Fruit fly (Drosophila melanogaster) whole organism, embryonic: ENCODE results near the gene CG12766.

Experiments
- CG1024 ChIP-seq: fragments of 200-800 bp; sonication (Bioruptor generic); IDR thresholded peaks from 2 replicates; pipeline ENCODE4 v1.3.6; 2022; ENCODE audit warnings: missing biosample characterization, missing genetic modification characterization
- CG10979 ChIP-seq: fragments of 200-800 bp; sonication (Bioruptor generic); optimal IDR thresholded peaks from 2 replicates; lab custom pipeline; 2018; ENCODE audit warnings: missing biosample characterization, mild to moderate bottlenecking, missing genetic modification characterization, moderate library complexity
- CG11695 ChIP-seq: fragments of 200-800 bp; sonication (Bioruptor generic); IDR thresholded peaks from 3 replicates; pipeline ENCODE4 v1.3.6; 2022; ENCODE audit warnings: missing biosample characterization, missing genetic modification characterization
- CG12942 ChIP-seq: fragments of 200-800 bp; sonication (Bioruptor generic); optimal IDR thresholded peaks from 3 replicates; lab custom pipeline; 2016; ENCODE audit warnings: missing biosample characterization, missing genetic modification characterization
- CG14014 ChIP-seq: fragments of 200-800 bp; sonication (Bioruptor generic); IDR thresholded peaks from 2 replicates; pipeline ENCODE4 v1.3.6; 2022; ENCODE audit warnings: missing biosample characterization, missing genetic modification characterization
- CG14050 ChIP-seq: fragments of 200-800 bp; sonication (Bioruptor generic); IDR thresholded peaks from 3 replicates; pipeline ENCODE4 v1.3.6; 2022; ENCODE audit warnings: missing biosample characterization, missing genetic modification characterization
- CG14441 ChIP-seq: fragments of 200-800 bp; sonication (Bioruptor generic); IDR thresholded peaks from 2 replicates; pipeline ENCODE4 v1.3.6; 2022; ENCODE audit warnings: missing biosample characterization, missing genetic modification characterization
- CG17328 ChIP-seq: fragments of 200-800 bp; sonication (Bioruptor generic); IDR thresholded peaks from 2 replicates; pipeline ENCODE4 v1.3.6; 2022; ENCODE audit warnings: missing biosample characterization, missing genetic modification characterization
- CG1832 ChIP-seq: fragments of 200-800 bp; sonication (Bioruptor generic); optimal IDR thresholded peaks from 2 replicates; lab custom pipeline; 2017; ENCODE audit warnings: missing biosample characterization, mild to moderate bottlenecking, missing genetic modification characterization, inconsistent platforms
- CG18476 ChIP-seq: fragments of 200-800 bp; sonication (Bioruptor generic); optimal IDR thresholded peaks from 2 replicates; lab custom pipeline; 2016; ENCODE audit warnings: missing biosample characterization, mild to moderate bottlenecking, missing genetic modification characterization
- CG18599 ChIP-seq: fragments of 200-800 bp; sonication (Bioruptor generic); optimal IDR thresholded peaks from 3 replicates; lab custom pipeline; 2017; ENCODE audit warnings: missing biosample characterization, missing genetic modification characterization, mild to moderate bottlenecking, moderate library complexity, missing genetic modification reagents
- CG18619 ChIP-seq: fragments of 200-800 bp; sonication (Bioruptor generic); optimal IDR thresholded peaks from 3 replicates; lab custom pipeline; 2017; ENCODE audit warnings: missing biosample characterization, mild to moderate bottlenecking, missing genetic modification characterization
- CG2120 ChIP-seq: fragments of 200-800 bp; sonication (Bioruptor generic); optimal IDR thresholded peaks from 3 replicates; lab custom pipeline; 2016; ENCODE audit warnings: missing biosample characterization, missing genetic modification characterization
- CG2129 ChIP-seq: fragments of 200-800 bp; sonication (Bioruptor generic); IDR thresholded peaks from 2 replicates; pipeline ENCODE4 v1.3.6; 2022; ENCODE audit warnings: missing biosample characterization, missing genetic modification characterization; ENCODE audit not compliant: partially characterized antibody
- CG2712 ChIP-seq: fragments of 200-800 bp; optimal IDR thresholded peaks from 3 replicates; lab custom pipeline; 2019; ENCODE audit warnings: missing biosample characterization, mild to moderate bottlenecking, missing genetic modification characterization, moderate library complexity
- CG2875 ChIP-seq: fragments of 200-800 bp; sonication (Bioruptor generic); optimal IDR thresholded peaks from 2 replicates; lab custom pipeline; 2017; ENCODE audit warnings: missing biosample characterization, mild to moderate bottlenecking, missing genetic modification characterization, missing genetic modification reagents
- CG4617 ChIP-seq: fragments of 200-800 bp; sonication (Bioruptor generic); optimal IDR thresholded peaks from 3 replicates; lab custom pipeline; 2016; ENCODE audit warnings: missing biosample characterization, missing genetic modification characterization, borderline replicate concordance
- CG6254 ChIP-seq: fragments of 200-800 bp; sonication (Bioruptor generic); optimal IDR thresholded peaks from 3 replicates; lab custom pipeline; 2017; ENCODE audit warnings: mild to moderate bottlenecking, missing biosample characterization, missing genetic modification reagents, missing genetic modification characterization
- CG7357 ChIP-seq: fragments of 200-800 bp; sonication (Bioruptor generic); IDR thresholded peaks from 3 replicates; pipeline ENCODE4 v1.3.6; 2022; ENCODE audit warnings: missing biosample characterization, missing genetic modification characterization
- CG7987 ChIP-seq: fragments of 200-800 bp; sonication (Bioruptor generic); optimal IDR thresholded peaks from 2 replicates; lab custom pipeline; 2018; ENCODE audit warnings: missing biosample characterization, mild to moderate bottlenecking, missing genetic modification characterization, moderate library complexity
- CG8944 ChIP-seq: fragments of 200-800 bp; sonication (Bioruptor generic); optimal IDR thresholded peaks from 3 replicates; lab custom pipeline; 2016; ENCODE audit warnings: missing biosample characterization, missing genetic modification characterization
- CTCF ChIP-seq: fragments of 200-800 bp; sonication (Bioruptor generic); optimal IDR thresholded peaks from 2 replicates; lab custom pipeline; 2017; ENCODE audit warnings: missing biosample characterization, mild to moderate bottlenecking, missing genetic modification characterization, moderate library complexity
- D19B ChIP-seq: fragments of 200-800 bp; sonication (Bioruptor generic); optimal IDR thresholded peaks from 2 replicates; lab custom pipeline; 2017; ENCODE audit warnings: missing biosample characterization, mild to moderate bottlenecking, missing genetic modification characterization
- Ets65A ChIP-seq: fragments of 200-800 bp; sonication (Bioruptor generic); peaks from one replicate; lab custom pipeline; 2016; ENCODE audit warnings: missing biosample characterization, missing genetic modification characterization
- Hand ChIP-seq: fragments of 200-800 bp; sonication (Bioruptor generic); optimal IDR thresholded peaks from 2 replicates; lab custom pipeline; 2017; ENCODE audit warnings: mild to moderate bottlenecking, missing biosample characterization, missing genetic modification reagents, missing genetic modification characterization
- Mrtf ChIP-seq: fragments of 200-800 bp; sonication (Bioruptor generic); IDR thresholded peaks from 3 replicates; pipeline ENCODE4 v1.3.6; 2022; ENCODE audit warnings: missing biosample characterization, missing genetic modification characterization
- Myb ChIP-seq: fragments of 200-800 bp; sonication (Bioruptor generic); optimal IDR thresholded peaks from 2 replicates; lab custom pipeline; 2016; ENCODE audit warnings: missing biosample characterization, missing genetic modification characterization
- Sox100B ChIP-seq: fragments of 200-800 bp; sonication (Bioruptor generic); optimal IDR thresholded peaks from 3 replicates; lab custom pipeline; 2018; ENCODE audit warnings: missing biosample characterization, mild to moderate bottlenecking, missing genetic modification characterization
- Sry-β ChIP-seq: fragments of 200-800 bp; sonication (Bioruptor generic); optimal IDR thresholded peaks from 2 replicates; lab custom pipeline; 2018; ENCODE audit warnings: missing biosample characterization, mild to moderate bottlenecking, missing genetic modification characterization, moderate library complexity
- Vsx1 ChIP-seq: fragments of 200-800 bp; sonication (Bioruptor generic); optimal IDR thresholded peaks from 2 replicates; lab custom pipeline; 2017; ENCODE audit warnings: missing biosample characterization, mild to moderate bottlenecking, missing genetic modification characterization, missing genetic modification reagents
- Xrp1 ChIP-seq: fragments of 200-800 bp; sonication (Bioruptor generic); IDR thresholded peaks from 2 replicates; pipeline ENCODE4 v1.3.6; 2022; ENCODE audit warnings: missing biosample characterization, missing genetic modification characterization
- ato ChIP-seq: fragments of 200-800 bp; sonication (Bioruptor generic); IDR thresholded peaks from 2 replicates; pipeline ENCODE4 v1.3.6; 2022; ENCODE audit warnings: missing biosample characterization, missing genetic modification characterization; ENCODE audit not compliant: partially characterized antibody
- bab2 ChIP-seq: fragments of 200-800 bp; sonication (Bioruptor generic); optimal IDR thresholded peaks from 2 replicates; lab custom pipeline; 2016; ENCODE audit warnings: missing biosample characterization, missing genetic modification characterization
- chinmo ChIP-seq: fragments of 200-800 bp; sonication (Bioruptor generic); IDR thresholded peaks from 4 replicates; pipeline ENCODE4 v1.3.6; 2022; ENCODE audit warnings: missing biosample characterization, missing genetic modification characterization; ENCODE audit not compliant: partially characterized antibody
- cwo ChIP-seq: fragments of 200-800 bp; sonication (Bioruptor generic); optimal IDR thresholded peaks from 3 replicates; lab custom pipeline; 2017; ENCODE audit warnings: missing biosample characterization, missing genetic modification characterization, mild to moderate bottlenecking, moderate library complexity, missing genetic modification reagents
- fd64A ChIP-seq: fragments of 200-800 bp; sonication (Bioruptor generic); optimal IDR thresholded peaks from 3 replicates; lab custom pipeline; 2018; ENCODE audit warnings: missing biosample characterization, mild to moderate bottlenecking, missing genetic modification characterization
- grn ChIP-seq: fragments of 200-800 bp; sonication (Bioruptor generic); optimal IDR thresholded peaks from 3 replicates; lab custom pipeline; 2017; ENCODE audit warnings: missing biosample characterization, missing genetic modification characterization
- gt ChIP-seq: fragments of 200-800 bp; sonication (Bioruptor generic); IDR thresholded peaks from 2 replicates; pipeline ENCODE4 v1.3.6; 2022; ENCODE audit warnings: missing biosample characterization, missing genetic modification characterization
- hb ChIP-seq: fragments of 200-800 bp; sonication (Bioruptor generic); IDR thresholded peaks from 3 replicates; pipeline ENCODE4 v1.3.6; 2022; ENCODE audit warnings: missing biosample characterization, missing genetic modification characterization; ENCODE audit not compliant: partially characterized antibody
- mirr ChIP-seq: fragments of 200-800 bp; sonication (Bioruptor generic); optimal IDR thresholded peaks from 3 replicates; lab custom pipeline; 2018; ENCODE audit warnings: missing biosample characterization, mild to moderate bottlenecking, missing genetic modification characterization
- nerfin-2 ChIP-seq: fragments of 200-800 bp; sonication (Bioruptor generic); IDR thresholded peaks from 2 replicates; pipeline ENCODE4 v1.3.6; 2022; ENCODE audit warnings: missing biosample characterization, missing genetic modification characterization; ENCODE audit not compliant: partially characterized antibody
- nmo ChIP-seq: fragments of 200-800 bp; sonication (Bioruptor generic); optimal IDR thresholded peaks from 2 replicates; lab custom pipeline; 2018; ENCODE audit warnings: missing biosample characterization, mild to moderate bottlenecking, missing genetic modification characterization, moderate library complexity
- sc ChIP-seq, 3 experiments: fragments of >200 bp in 2 of 3; fragments of 200-800 bp in 1 of 3; sonication (Bioruptor generic) in 1 of 3; optimal IDR thresholded peaks; 2 replicates in 2 of 3; 3 replicates in 1 of 3; lab custom pipeline; 2017; ENCODE audit warnings: mild to moderate bottlenecking in 1 of 3, missing biosample characterization in 1 of 3, missing genetic modification characterization in 1 of 3, missing genetic modification reagents in 1 of 3
- sd ChIP-seq: fragments of 200-800 bp; sonication (Bioruptor generic); optimal IDR thresholded peaks from 3 replicates; lab custom pipeline; 2018; ENCODE audit warnings: missing biosample characterization, mild to moderate bottlenecking, missing genetic modification characterization, moderate library complexity
- sima ChIP-seq: fragments of 200-800 bp; sonication (Bioruptor generic); optimal IDR thresholded peaks from 2 replicates; lab custom pipeline; 2016; ENCODE audit warnings: missing biosample characterization, missing genetic modification characterization
- tgo ChIP-seq: fragments of 200-800 bp; sonication (Bioruptor generic); IDR thresholded peaks from 3 replicates; pipeline ENCODE4 v1.3.6; 2022; ENCODE audit warnings: missing biosample characterization, missing genetic modification characterization
- twi ChIP-seq: fragments of 200-800 bp; optimal IDR thresholded peaks from 2 replicates; lab custom pipeline; 2019; ENCODE audit warnings: missing biosample characterization, mild to moderate bottlenecking, missing genetic modification characterization, moderate library complexity
- wek ChIP-seq: fragments of 200-800 bp; sonication (Bioruptor generic); optimal IDR thresholded peaks from 3 replicates; lab custom pipeline; 2018; ENCODE audit warnings: missing biosample characterization, mild to moderate bottlenecking, missing genetic modification characterization, moderate library complexity
- zf30C ChIP-seq: fragments of 200-800 bp; sonication (Bioruptor generic); optimal IDR thresholded peaks from 3 replicates; lab custom pipeline; 2018; ENCODE audit warnings: missing biosample characterization, mild to moderate bottlenecking, missing genetic modification characterization

CG12766 gene

DNA sequence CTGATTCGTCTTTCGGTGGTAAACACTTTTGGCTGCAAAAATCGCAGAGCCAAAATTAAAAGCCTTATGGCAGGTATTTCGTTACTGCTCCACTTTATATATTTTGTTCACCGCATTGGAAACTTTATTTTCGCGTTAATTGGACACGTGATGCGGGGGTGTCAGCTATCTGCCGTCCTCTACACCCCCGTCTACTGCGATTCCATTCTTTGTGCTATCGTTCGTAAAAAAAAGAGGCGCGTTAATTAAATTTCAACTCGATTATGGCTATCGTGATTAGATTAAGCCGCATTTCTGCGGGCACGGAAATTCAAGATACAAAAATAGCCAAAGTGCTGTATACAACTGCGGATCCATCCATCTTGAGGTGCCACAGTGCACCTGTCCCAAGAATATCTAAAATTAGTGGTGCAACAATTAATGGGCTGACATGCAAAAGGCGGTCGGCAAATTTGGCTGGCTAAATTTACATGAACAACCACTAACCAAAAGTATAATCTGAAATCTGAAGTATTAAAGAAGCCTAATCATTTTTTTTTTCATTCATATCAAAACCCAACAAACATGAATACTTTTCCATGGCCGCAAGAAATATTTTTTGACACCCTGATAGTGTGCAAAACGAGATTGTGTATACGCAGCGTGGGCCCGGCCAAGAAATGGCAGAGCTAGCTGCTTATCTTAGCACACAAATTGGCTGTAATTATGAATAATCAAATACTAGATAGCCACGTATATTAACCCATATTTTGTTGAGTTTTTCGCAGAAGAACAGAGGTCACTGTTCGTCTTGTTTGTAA is 9.8 kb downstream of the CG12766 start (continued):
- TF ChIP-seq Ets65A (GFP tag; lab: Kevin White, UChicago) (peak; percentile 88), nmo (GFP tag; lab: Kevin White, UChicago) (no peak), tgo (GFP tag; lab: Robert Waterston, UW) (no peak), CG14050 (GFP tag; lab: Robert Waterston, UW) (no peak), bab2 (no peak), CG6254 (GFP tag; lab: Kevin White, UChicago) (no peak), CG2129 (GFP tag; lab: Robert Waterston, UW) (no peak), CG2712 (no peak), CG18476 (GFP tag; lab: Kevin White, UChicago) (no peak), sc (optimal IDR thresholded peaks at IDR 0.05; lab: Kevin White, UChicago) (no peak), sc (GFP tag; optimal IDR thresholded peaks at IDR 0.05; lab: Kevin White, UChicago) (no peak), CG14441 (GFP tag; lab: Robert Waterston, UW) (no peak; the same call in 1 of the 2 replicates), CG10979 (no peak), CG18619 (no peak), mirr (GFP tag; lab: Kevin White, UChicago) (peak; percentile 66), CG2120 (GFP tag; lab: Kevin White, UChicago) (no peak), CG7357 (no peak), CG1832 (GFP tag; lab: Kevin White, UChicago) (no peak), CG8944 (GFP tag; lab: Kevin White, UChicago) (no peak), CG11695 (no peak), CG2875 (GFP tag; lab: Kevin White, UChicago) (no peak), sd (tag; lab: Kevin White, UChicago) (peak; percentile 80), CTCF (no peak), Mrtf (GFP tag; lab: Robert Waterston, UW) (no peak), Vsx1 (GFP tag; lab: Kevin White, UChicago) (peak; percentile 10), hb (no peak), ato (GFP tag; lab: Robert Waterston, UW) (no peak), chinmo (GFP tag; lab: Robert Waterston, UW) (0 out of 4 replicates have a peak, but pooled peaks have one; percentile 37), D19B (GFP tag; lab: Kevin White, UChicago) (peak; percentile 19), CG18599 (GFP tag; lab: Kevin White, UChicago) (peak; percentile 22), CG4617 (GFP tag; lab: Kevin White, UChicago) (no peak), CG1024 (no peak), twi (tag; lab: Kevin White, UChicago) (no peak), wek (no peak), CG12942 (GFP tag; lab: Kevin White, UChicago) (no peak), grn (GFP tag; lab: Kevin White, UChicago) (peak; percentile 85), Xrp1 (GFP tag; lab: Robert Waterston, UW) (no peak), Sry-β (GFP tag; lab: Kevin White, UChicago) (no peak), CG17328 (GFP tag; lab: Robert Waterston, UW) (no peak), nerfin-2 (GFP tag; lab: Robert Waterston, UW) (no peak), Myb (GFP tag; lab: Kevin White, UChicago) (no peak), sima (GFP tag; lab: Kevin White, UChicago) (no peak), cwo (GFP tag; lab: Kevin White, UChicago) (peak; percentile 71), Hand (no peak), zf30C (GFP tag; lab: Kevin White, UChicago) (no peak), fd64A (GFP tag; lab: Kevin White, UChicago) (no peak), CG14014 (GFP tag; lab: Robert Waterston, UW) (no peak), CG7987 (GFP tag; lab: Kevin White, UChicago) (peak; percentile 71), gt (GFP tag; lab: Robert Waterston, UW) (no peak), Sox100B (GFP tag; lab: Kevin White, UChicago) (no peak)
